Fruit fly (Drosophila melanogaster): ENCODE measurements around the gene ca.
A peak's percentile ranks its signal among the peaks of the same experiment; 100 is the strongest.

ca gene

dm6 chr3R:29818434-29819268 is 12.0 kb downstream of the ca start, which contains the start of gene neo:
Gene neo (plus strand): TSS chr3R:29819131.
- TF ChIP-seq Crg-1 (GFP tag; optimal IDR thresholded peaks at IDR 0.05) (no peak), CG7101 (tag; optimal IDR thresholded peaks at IDR 0.05) (no peak), CG12768 (GFP tag; optimal IDR thresholded peaks at IDR 0.05) (no peak), Hr96 (GFP tag; optimal IDR thresholded peaks at IDR 0.05) (no peak), CG7045 (GFP tag; optimal IDR thresholded peaks at IDR 0.05) (no peak), CG1620 (GFP tag; optimal IDR thresholded peaks at IDR 0.05) (no peak), toe (GFP tag; optimal IDR thresholded peaks at IDR 0.05) (no peak), CG5204 (GFP tag; optimal IDR thresholded peaks at IDR 0.05) (no peak), tj (GFP tag; optimal IDR thresholded peaks at IDR 0.05) (no peak), Clk (GFP tag; optimal IDR thresholded peaks at IDR 0.05) (no peak), CG14711 (tag; optimal IDR thresholded peaks at IDR 0.05) (no peak), Mnt (GFP tag; optimal IDR thresholded peaks at IDR 0.05) (no peak), pad (GFP tag; optimal IDR thresholded peaks at IDR 0.05) (no peak), CG11617 (GFP tag; optimal IDR thresholded peaks at IDR 0.05) (no peak), cic (GFP tag; optimal IDR thresholded peaks at IDR 0.05) (no peak), cnc (optimal IDR thresholded peaks at IDR 0.05) (no peak), ovo (GFP tag; optimal IDR thresholded peaks at IDR 0.05) (no peak), bab1 (GFP tag; optimal IDR thresholded peaks at IDR 0.05) (no peak)

DNA sequence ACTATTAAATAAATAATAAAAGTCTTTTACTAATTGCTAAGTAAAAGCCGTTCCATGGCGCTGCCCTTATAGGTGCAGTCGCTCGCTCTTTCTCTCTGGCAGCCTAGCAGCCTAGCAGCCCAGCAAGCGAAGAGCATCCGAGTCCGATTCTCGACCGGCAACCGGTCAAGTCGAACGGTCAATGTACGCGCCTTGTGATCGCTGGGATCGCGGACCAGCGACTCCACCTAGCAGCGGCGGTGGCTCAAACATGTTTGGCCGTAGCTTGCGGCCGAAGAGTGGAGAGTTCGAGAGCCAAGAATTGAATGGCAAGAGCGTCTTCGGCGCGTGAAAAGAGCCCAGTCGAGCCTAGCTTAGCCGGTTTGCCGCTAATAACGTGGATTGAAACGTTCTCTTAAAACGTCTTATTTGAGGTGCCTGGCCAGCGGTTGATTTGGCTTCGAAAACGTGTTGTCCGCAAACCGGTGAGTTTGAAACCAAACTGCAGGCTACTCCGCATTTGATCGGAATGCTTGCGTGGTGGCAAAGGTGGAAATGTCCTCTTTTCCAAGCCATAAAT is 22.7 kb downstream of the ca start:
- TF ChIP-seq Crg-1 (GFP tag; optimal IDR thresholded peaks at IDR 0.05), result no peak
- TF ChIP-seq tj (GFP tag; optimal IDR thresholded peaks at IDR 0.05), result no peak
- no peak for TF ChIP-seq CG14711 (tag; optimal IDR thresholded peaks at IDR 0.05)
- no peak for TF ChIP-seq cic (GFP tag; optimal IDR thresholded peaks at IDR 0.05)
- no peak for TF ChIP-seq CG11617 (GFP tag; optimal IDR thresholded peaks at IDR 0.05)
- TF ChIP-seq kay (GFP tag; ENCODE audit: borderline replicate concordance), result no peak
- no peak for TF ChIP-seq bab1 (GFP tag; optimal IDR thresholded peaks at IDR 0.05)
- no peak for TF ChIP-seq CG7045 (GFP tag; optimal IDR thresholded peaks at IDR 0.05)
- no peak for TF ChIP-seq cnc (optimal IDR thresholded peaks at IDR 0.05)

DNA sequence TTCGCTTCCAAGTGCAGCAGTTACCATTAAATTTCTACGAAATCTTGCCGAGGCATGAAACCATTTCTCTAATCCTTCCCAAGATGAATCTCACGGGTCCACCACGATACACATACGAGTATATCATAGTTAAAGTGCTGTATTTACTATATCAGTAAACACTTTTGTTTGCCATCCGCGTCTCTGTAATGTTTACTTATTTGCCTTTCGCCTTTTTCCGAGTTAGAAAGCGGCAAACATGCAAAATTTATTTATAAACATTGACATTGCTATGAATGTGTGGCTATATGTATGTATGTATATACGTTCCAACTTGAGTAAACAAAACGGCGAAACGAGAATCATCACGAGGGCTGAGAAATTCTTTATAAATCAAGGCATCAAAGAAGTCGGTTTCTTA is 24.3 kb downstream of the ca start:
- TF ChIP-seq kay (GFP tag; ENCODE audit: borderline replicate concordance) (no peak), CG33017 (tag; optimal IDR thresholded peaks at IDR 0.05) (peak; percentile 55), CG7101 (tag; optimal IDR thresholded peaks at IDR 0.05) (peak; percentile 69), toe (GFP tag; optimal IDR thresholded peaks at IDR 0.05) (no peak), tj (GFP tag; optimal IDR thresholded peaks at IDR 0.05) (no peak), cnc (optimal IDR thresholded peaks at IDR 0.05) (no peak), Clk (GFP tag; optimal IDR thresholded peaks at IDR 0.05) (no peak), cic (GFP tag; optimal IDR thresholded peaks at IDR 0.05) (peak; percentile 57), CG1620 (GFP tag; optimal IDR thresholded peaks at IDR 0.05) (no peak), Mnt (GFP tag; optimal IDR thresholded peaks at IDR 0.05) (no peak), CG14711 (tag; optimal IDR thresholded peaks at IDR 0.05) (peak; percentile 69), ovo (GFP tag; optimal IDR thresholded peaks at IDR 0.05) (no peak), CG11617 (GFP tag; optimal IDR thresholded peaks at IDR 0.05) (no peak), pad (GFP tag; optimal IDR thresholded peaks at IDR 0.05) (peak; percentile 31), Hr96 (GFP tag; optimal IDR thresholded peaks at IDR 0.05) (peak; percentile 29), Crg-1 (GFP tag; optimal IDR thresholded peaks at IDR 0.05) (peak; percentile 9), CG12768 (GFP tag; optimal IDR thresholded peaks at IDR 0.05) (peak; percentile 17), CG5204 (GFP tag; optimal IDR thresholded peaks at IDR 0.05) (no peak), bab1 (GFP tag; optimal IDR thresholded peaks at IDR 0.05) (no peak), CG7045 (GFP tag; optimal IDR thresholded peaks at IDR 0.05) (peak; percentile 79)

dm6 chr3R:29834759-29835709 is 28.4 kb downstream of the ca start, which contains the start of gene Atg16:
Gene Atg16 (minus strand): TSS chr3R:29835101.
- no peak for TF ChIP-seq Clk (GFP tag; optimal IDR thresholded peaks at IDR 0.05)
- TF ChIP-seq Crg-1 (GFP tag; optimal IDR thresholded peaks at IDR 0.05), result peak; percentile 27
- no peak for TF ChIP-seq cnc (optimal IDR thresholded peaks at IDR 0.05)
- peak; percentile 30 for TF ChIP-seq CG5204 (GFP tag; optimal IDR thresholded peaks at IDR 0.05)
- peak; percentile 4 for TF ChIP-seq CG7101 (tag; optimal IDR thresholded peaks at IDR 0.05)
- TF ChIP-seq bab1 (GFP tag; optimal IDR thresholded peaks at IDR 0.05), result peak; percentile 7
- no peak for TF ChIP-seq Mnt (GFP tag; optimal IDR thresholded peaks at IDR 0.05)
- TF ChIP-seq CG11617 (GFP tag; optimal IDR thresholded peaks at IDR 0.05), result peak; percentile 19
- TF ChIP-seq CG12768 (GFP tag; optimal IDR thresholded peaks at IDR 0.05), result peak; percentile 10
- TF ChIP-seq pad (GFP tag; optimal IDR thresholded peaks at IDR 0.05), result peak; percentile 50
- no peak for TF ChIP-seq Hr96 (GFP tag; optimal IDR thresholded peaks at IDR 0.05)
- TF ChIP-seq toe (GFP tag; optimal IDR thresholded peaks at IDR 0.05), result peak; percentile 31
- peak; percentile 50 for TF ChIP-seq CG1620 (GFP tag; optimal IDR thresholded peaks at IDR 0.05)
- TF ChIP-seq kay (GFP tag; ENCODE audit: borderline replicate concordance), result peak; percentile 49

- TF ChIP-seq Crg-1 (GFP tag; optimal IDR thresholded peaks at IDR 0.05) (no peak), CG14711 (tag; optimal IDR thresholded peaks at IDR 0.05) (no peak), CG11617 (GFP tag; optimal IDR thresholded peaks at IDR 0.05) (no peak), tj (GFP tag; optimal IDR thresholded peaks at IDR 0.05) (no peak)
These were observed 29.1 kb downstream of the ca start, which contains the start of gene Prtl99C for dm6 chr3R:29835710-29836049. Gene Prtl99C (plus strand): TSS chr3R:29835950.

All from whole organism, adult.